Worm (Caenorhabditis elegans): Measurements from ENCODE around the gene szy-2.

- TF ChIP-seq cog-1 (tag; optimal IDR thresholded peaks at IDR 0.05) (no peak), ztf-29 (GFP tag; IDR thresholded peaks at IDR 0.05) (no peak), ztf-23 (GFP tag; IDR thresholded peaks at IDR 0.05) (no peak), flt-1 (GFP tag; IDR thresholded peaks at IDR 0.05) (no peak), T22C8.4 (GFP tag; IDR thresholded peaks at IDR 0.05) (no peak), klf-2 (GFP tag; conservative IDR thresholded peaks at IDR 0.05) (no peak), med-1 (GFP tag; optimal IDR thresholded peaks at IDR 0.05; ENCODE audit: insufficient read depth) (no peak), ref-1 (GFP tag; conservative IDR thresholded peaks at IDR 0.05) (no peak)
Measured at ce11 chrIII:5417921-5418320, 46.8 kb upstream of the szy-2 start.
